Fruit fly (Drosophila melanogaster) whole organism, embryonic: ENCODE measurements around the gene dock.

Experiments used
- Atf3 ChIP-seq: fragments of 200-800 bp; sonication (Bioruptor generic); optimal IDR thresholded peaks from 3 replicates; lab custom pipeline; 2016; ENCODE audit warnings: missing biosample characterization, missing genetic modification characterization
- CG1024 ChIP-seq: fragments of 200-800 bp; sonication (Bioruptor generic); IDR thresholded peaks from 2 replicates; pipeline ENCODE4 v1.3.6; 2022; ENCODE audit warnings: missing biosample characterization, missing genetic modification characterization
- CG10654 ChIP-seq: fragments of 200-800 bp; sonication (Bioruptor generic); optimal IDR thresholded peaks from 2 replicates; lab custom pipeline; 2016; ENCODE audit warnings: missing biosample characterization, missing genetic modification characterization
- CG11504 ChIP-seq: fragments of 200-800 bp; sonication (Bioruptor generic); optimal IDR thresholded peaks from 3 replicates; lab custom pipeline; 2019; ENCODE audit warnings: missing biosample characterization, mild to moderate bottlenecking, missing genetic modification characterization, moderate library complexity
- CG12071 ChIP-seq: fragments of 200-800 bp; sonication (Bioruptor generic); optimal IDR thresholded peaks from 3 replicates; lab custom pipeline; 2018; ENCODE audit warnings: missing biosample characterization, mild to moderate bottlenecking, missing genetic modification characterization
- CG14014 ChIP-seq: fragments of 200-800 bp; sonication (Bioruptor generic); IDR thresholded peaks from 2 replicates; pipeline ENCODE4 v1.3.6; 2022; ENCODE audit warnings: missing biosample characterization, missing genetic modification characterization
- CG14965 ChIP-seq: fragments of 200-800 bp; sonication (Bioruptor generic); optimal IDR thresholded peaks from 2 replicates; lab custom pipeline; 2016; ENCODE audit warnings: missing biosample characterization, missing genetic modification characterization, borderline replicate concordance
- CG15073 ChIP-seq: fragments of 200-800 bp; sonication (Bioruptor generic); optimal IDR thresholded peaks from 2 replicates; lab custom pipeline; 2016; ENCODE audit warnings: missing biosample characterization, missing genetic modification characterization
- CG15601 ChIP-seq: fragments of 200-800 bp; sonication (Bioruptor generic); optimal IDR thresholded peaks from 3 replicates; lab custom pipeline; 2019; ENCODE audit warnings: missing biosample characterization, mild to moderate bottlenecking, missing genetic modification characterization, moderate library complexity
- CG1603 ChIP-seq: fragments of 200-800 bp; sonication (Bioruptor generic); optimal IDR thresholded peaks from 2 replicates; lab custom pipeline; 2019; ENCODE audit warnings: missing biosample characterization, mild to moderate bottlenecking, missing genetic modification characterization, moderate library complexity
- CG17802 ChIP-seq: fragments of 200-800 bp; sonication (Bioruptor generic); optimal IDR thresholded peaks from 2 replicates; lab custom pipeline; 2018; ENCODE audit warnings: missing biosample characterization, mild to moderate bottlenecking, missing genetic modification characterization, moderate library complexity
- CG18476 ChIP-seq: fragments of 200-800 bp; sonication (Bioruptor generic); optimal IDR thresholded peaks from 2 replicates; lab custom pipeline; 2016; ENCODE audit warnings: missing biosample characterization, mild to moderate bottlenecking, missing genetic modification characterization
- CG2116 ChIP-seq: fragments of 200-800 bp; sonication (Bioruptor generic); optimal IDR thresholded peaks from 3 replicates; lab custom pipeline; 2018; ENCODE audit warnings: missing biosample characterization, mild to moderate bottlenecking, missing genetic modification characterization
- CG2199 ChIP-seq: fragments of 200-800 bp; sonication (Bioruptor generic); IDR thresholded peaks from 3 replicates; pipeline ENCODE4 v1.3.6; 2022; ENCODE audit warnings: missing biosample characterization, missing genetic modification characterization
- CG2202 ChIP-seq: fragments of 200-800 bp; sonication (Bioruptor generic); optimal IDR thresholded peaks from 2 replicates; lab custom pipeline; 2018; ENCODE audit warnings: missing biosample characterization, mild to moderate bottlenecking, missing genetic modification characterization
- CG3407 ChIP-seq: fragments of 200-800 bp; sonication (Bioruptor generic); optimal IDR thresholded peaks from 2 replicates; lab custom pipeline; 2018; ENCODE audit warnings: missing biosample characterization, mild to moderate bottlenecking, missing genetic modification characterization
- CG3995 ChIP-seq: fragments of 200-800 bp; sonication (Bioruptor generic); optimal IDR thresholded peaks from 3 replicates; lab custom pipeline; 2016; ENCODE audit warnings: missing biosample characterization, missing genetic modification characterization
- CG42726 ChIP-seq: fragments of 200-800 bp; sonication (Bioruptor generic); IDR thresholded peaks from 2 replicates; pipeline ENCODE4 v1.3.6; 2022; ENCODE audit warnings: missing biosample characterization, missing genetic modification characterization; ENCODE audit not compliant: partially characterized antibody
- CG4820 ChIP-seq: fragments of 200-800 bp; sonication (Bioruptor generic); optimal IDR thresholded peaks from 3 replicates; lab custom pipeline; 2016; ENCODE audit warnings: missing biosample characterization, missing genetic modification characterization
- CG6765 ChIP-seq: fragments of 200-800 bp; sonication (Bioruptor generic); optimal IDR thresholded peaks from 3 replicates; lab custom pipeline; 2017; ENCODE audit warnings: missing biosample characterization, mild to moderate bottlenecking, missing genetic modification characterization
- CG6854 ChIP-seq: fragments of 200-800 bp; sonication (Bioruptor generic); optimal IDR thresholded peaks from 3 replicates; lab custom pipeline; 2017; ENCODE audit warnings: missing biosample characterization, mild to moderate bottlenecking, missing genetic modification characterization
- CG7271 ChIP-seq: fragments of 200-800 bp; sonication (Bioruptor generic); optimal IDR thresholded peaks from 2 replicates; lab custom pipeline; 2018; ENCODE audit warnings: missing biosample characterization, mild to moderate bottlenecking, missing genetic modification characterization, moderate library complexity
- CG7839 ChIP-seq: fragments of 200-800 bp; sonication (Bioruptor generic); optimal IDR thresholded peaks from 3 replicates; lab custom pipeline; 2018; ENCODE audit warnings: missing biosample characterization, mild to moderate bottlenecking, missing genetic modification characterization, moderate library complexity
- Chrac-16 ChIP-seq: fragments of 200-800 bp; sonication (Bioruptor generic); optimal IDR thresholded peaks from 3 replicates; lab custom pipeline; 2016; ENCODE audit warnings: missing biosample characterization, missing genetic modification characterization
- Dip3 ChIP-seq: fragments of 200-800 bp; sonication (Bioruptor generic); optimal IDR thresholded peaks from 3 replicates; lab custom pipeline; 2016; ENCODE audit warnings: missing biosample characterization, missing genetic modification characterization
- Doc3 ChIP-seq: fragments of 200-800 bp; sonication (Bioruptor generic); IDR thresholded peaks from 3 replicates; pipeline ENCODE4 v1.3.6; 2022; ENCODE audit warnings: missing biosample characterization, missing genetic modification characterization; ENCODE audit not compliant: partially characterized antibody
- GATAe ChIP-seq: fragments of 200-800 bp; sonication (Bioruptor generic); conservative IDR thresholded peaks from 2 replicates; pipeline ENCODE4 v1.3.6; 2022; ENCODE audit warnings: missing biosample characterization, missing genetic modification characterization
- HLH4C ChIP-seq: fragments of 200-800 bp; sonication (Bioruptor generic); IDR thresholded peaks from 3 replicates; pipeline ENCODE4 v1.3.6; 2022; ENCODE audit warnings: missing biosample characterization, missing genetic modification characterization; ENCODE audit not compliant: partially characterized antibody
- Hey ChIP-seq: fragments of 200-800 bp; sonication (Bioruptor generic); optimal IDR thresholded peaks from 3 replicates; lab custom pipeline; 2018; ENCODE audit warnings: missing biosample characterization, mild to moderate bottlenecking, missing genetic modification characterization
- Hr3 ChIP-seq: fragments of 200-800 bp; sonication (Bioruptor generic); optimal IDR thresholded peaks from 3 replicates; lab custom pipeline; 2016; ENCODE audit warnings: missing biosample characterization, missing genetic modification characterization
- Lpt ChIP-seq: fragments of >200 bp; optimal IDR thresholded peaks from 2 replicates; lab custom pipeline; 2018; ENCODE audit warnings: missing biosample characterization, missing genetic modification characterization
- Mes4 ChIP-seq: fragments of 200-800 bp; sonication (Bioruptor generic); optimal IDR thresholded peaks from 2 replicates; lab custom pipeline; 2016; ENCODE audit warnings: missing biosample characterization, missing genetic modification characterization
- NC2α ChIP-seq: fragments of 200-800 bp; sonication (Bioruptor generic); optimal IDR thresholded peaks from 2 replicates; lab custom pipeline; 2016; ENCODE audit warnings: missing biosample characterization, missing genetic modification characterization
- NC2β ChIP-seq: fragments of 200-800 bp; sonication (Bioruptor generic); optimal IDR thresholded peaks from 2 replicates; lab custom pipeline; 2016; ENCODE audit warnings: missing biosample characterization, missing genetic modification characterization
- Optix ChIP-seq: fragments of 200-800 bp; sonication (Bioruptor generic); IDR thresholded peaks from 3 replicates; pipeline ENCODE4 v1.3.6; 2022; ENCODE audit warnings: missing biosample characterization, missing genetic modification characterization
- Pdp1 ChIP-seq, 2 experiments: fragments of 200-800 bp; sonication (Bioruptor generic); optimal IDR thresholded peaks; 3 replicates each; lab custom pipeline; 2016; ENCODE audit warnings: missing biosample characterization in 2 of 2, missing genetic modification characterization in 2 of 2, mild to moderate bottlenecking in 1 of 2, moderate library complexity in 1 of 2
- Rfx ChIP-seq: fragments of 200-800 bp; sonication (Bioruptor generic); IDR thresholded peaks from 2 replicates; pipeline ENCODE4 v1.3.6; 2022; ENCODE audit warnings: missing biosample characterization, missing genetic modification characterization
- Sry-β ChIP-seq: fragments of 200-800 bp; sonication (Bioruptor generic); optimal IDR thresholded peaks from 2 replicates; lab custom pipeline; 2018; ENCODE audit warnings: missing biosample characterization, mild to moderate bottlenecking, missing genetic modification characterization, moderate library complexity
- dysf ChIP-seq: fragments of 200-800 bp; sonication (Bioruptor generic); IDR thresholded peaks from 3 replicates; pipeline ENCODE4 v1.3.6; 2022; ENCODE audit warnings: missing biosample characterization, missing genetic modification characterization
- fd64A ChIP-seq: fragments of 200-800 bp; sonication (Bioruptor generic); optimal IDR thresholded peaks from 3 replicates; lab custom pipeline; 2018; ENCODE audit warnings: missing biosample characterization, mild to moderate bottlenecking, missing genetic modification characterization
- gfzf ChIP-seq: fragments of 200-800 bp; sonication (Bioruptor generic); optimal IDR thresholded peaks from 2 replicates; lab custom pipeline; 2016; ENCODE audit warnings: missing biosample characterization, mild to moderate bottlenecking, missing genetic modification characterization, moderate library complexity
- mld ChIP-seq: fragments of 200-800 bp; sonication (Bioruptor generic); IDR thresholded peaks from 3 replicates; pipeline ENCODE4 v1.3.6; 2022; ENCODE audit warnings: missing biosample characterization, missing genetic modification characterization; ENCODE audit not compliant: partially characterized antibody
- nau ChIP-seq: fragments of 200-800 bp; sonication (Bioruptor generic); optimal IDR thresholded peaks from 3 replicates; lab custom pipeline; 2017; ENCODE audit warnings: missing biosample characterization, mild to moderate bottlenecking, missing genetic modification characterization, missing genetic modification reagents
- nerfin-1 ChIP-seq: fragments of 200-800 bp; sonication (Bioruptor generic); optimal IDR thresholded peaks from 3 replicates; lab custom pipeline; 2019; ENCODE audit warnings: missing biosample characterization, mild to moderate bottlenecking, missing genetic modification characterization, moderate library complexity
- oc ChIP-seq: fragments of 200-800 bp; sonication (Bioruptor generic); optimal IDR thresholded peaks from 2 replicates; lab custom pipeline; 2018; ENCODE audit warnings: missing biosample characterization, mild to moderate bottlenecking, missing genetic modification characterization, moderate library complexity
- pho ChIP-seq: fragments of 200-800 bp; sonication (Bioruptor generic); optimal IDR thresholded peaks from 2 replicates; lab custom pipeline; 2016; ENCODE audit warnings: missing biosample characterization, missing genetic modification characterization
- phol ChIP-seq: fragments of 200-800 bp; sonication (Bioruptor generic); optimal IDR thresholded peaks from 3 replicates; lab custom pipeline; 2018; ENCODE audit warnings: missing biosample characterization, mild to moderate bottlenecking, missing genetic modification characterization, moderate library complexity
- sens-2 ChIP-seq: fragments of 200-800 bp; sonication (Bioruptor generic); IDR thresholded peaks from 2 replicates; pipeline ENCODE4 v1.3.6; 2022; ENCODE audit warnings: missing biosample characterization, missing genetic modification characterization
- stwl ChIP-seq: fragments of 200-800 bp; sonication (Bioruptor generic); optimal IDR thresholded peaks from 3 replicates; lab custom pipeline; 2018; ENCODE audit warnings: missing biosample characterization, mild to moderate bottlenecking, missing genetic modification characterization, moderate library complexity

dock gene

dm6 chr2L:846167-846868 lies 20.5 kb downstream of the dock start (continued):
- TF ChIP-seq CG10654 (GFP tag; lab: Kevin White, UChicago) = peak; percentile 20
- TF ChIP-seq pho = peak; percentile 14
- peak; percentile 23 for TF ChIP-seq CG2116 (GFP tag; lab: Kevin White, UChicago)
- no peak for TF ChIP-seq gfzf (GFP tag; lab: Kevin White, UChicago)
- no peak for TF ChIP-seq CG15073 (GFP tag; lab: Kevin White, UChicago)
- peak; percentile 84 for TF ChIP-seq CG11504 (tag; lab: Kevin White, UChicago)
- no peak for TF ChIP-seq fd64A (GFP tag; lab: Kevin White, UChicago)
- no peak for TF ChIP-seq Sry-β
- no peak for TF ChIP-seq Atf3 (GFP tag; lab: Kevin White, UChicago)
- TF ChIP-seq Optix (GFP tag; lab: Robert Waterston, UW) = peak; percentile 54; the same call in 1 of the 3 replicates
- TF ChIP-seq oc (tag; lab: Kevin White, UChicago) = peak; percentile 52
- peak; percentile 81 for TF ChIP-seq phol
- TF ChIP-seq Chrac-16 = peak; percentile 52
- no peak for TF ChIP-seq CG1024 (GFP tag; lab: Robert Waterston, UW)
- no peak for TF ChIP-seq HLH4C (GFP tag; lab: Robert Waterston, UW)
- TF ChIP-seq CG3995 (GFP tag; lab: Kevin White, UChicago) = no peak
- TF ChIP-seq NC2α (GFP tag; lab: Kevin White, UChicago) = no peak
- peak; percentile 43; the same call in 1 of the 3 replicates for TF ChIP-seq dysf (GFP tag; lab: Robert Waterston, UW)
- TF ChIP-seq NC2β = peak; percentile 14
- peak; percentile 43 for TF ChIP-seq nerfin-1 (tag; lab: Kevin White, UChicago)
- no peak for TF ChIP-seq GATAe (GFP tag; lab: Robert Waterston, UW)
- TF ChIP-seq nau (GFP tag; lab: Kevin White, UChicago) = peak; percentile 42
- TF ChIP-seq Hey (tag; lab: Kevin White, UChicago) = no peak
- TF ChIP-seq Mes4 (GFP tag; lab: Kevin White, UChicago) = peak; percentile 50
- peak; percentile 36 for TF ChIP-seq CG3407 (GFP tag; lab: Kevin White, UChicago)
- TF ChIP-seq CG6854 (GFP tag; lab: Kevin White, UChicago) = no peak
- peak; percentile 17 for TF ChIP-seq Dip3 (GFP tag; lab: Kevin White, UChicago)
- TF ChIP-seq CG2199 = no peak
- peak; percentile 38 for TF ChIP-seq CG18476 (GFP tag; lab: Kevin White, UChicago)
- peak; percentile 74 for TF ChIP-seq CG12071 (GFP tag; lab: Kevin White, UChicago)
- no peak for TF ChIP-seq CG6765 (GFP tag; lab: Kevin White, UChicago)
- peak; percentile 43; the same call in 1 of the 2 replicates for TF ChIP-seq Rfx
- TF ChIP-seq Pdp1 (GFP tag; optimal IDR thresholded peaks at IDR 0.05; lab: Kevin White, UChicago) = peak; percentile 43 to 56
- TF ChIP-seq Doc3 (GFP tag; lab: Robert Waterston, UW) = no peak
- no peak for TF ChIP-seq CG14965 (GFP tag; lab: Kevin White, UChicago)
- TF ChIP-seq CG14014 = peak; percentile 32; the same call in 1 of the 2 replicates
- no peak for TF ChIP-seq CG42726 (GFP tag; lab: Robert Waterston, UW)
- TF ChIP-seq mld = no peak
- peak; percentile 49 for TF ChIP-seq Hr3
- TF ChIP-seq CG1603 (tag; lab: Kevin White, UChicago) = peak; percentile 87
- no peak for TF ChIP-seq stwl
- TF ChIP-seq sens-2 = no peak
- peak; percentile 34 for TF ChIP-seq CG17802 (tag; lab: Kevin White, UChicago)
- no peak for TF ChIP-seq CG2202 (tag; lab: Kevin White, UChicago)
- no peak for TF ChIP-seq CG7271
- no peak for TF ChIP-seq Lpt (GFP tag; lab: Kevin White, UChicago)
- peak; percentile 71 for TF ChIP-seq CG7839 (tag; lab: Kevin White, UChicago)
- TF ChIP-seq CG15601 (tag; lab: Kevin White, UChicago) = peak; percentile 39
- TF ChIP-seq CG4820 (GFP tag; lab: Kevin White, UChicago) = peak; percentile 54
